Worm (Caenorhabditis elegans) whole organism, early embryonic: Measurements from ENCODE around the gene scl-10.

Experiments
- B0310.2 ChIP-seq: sonication (generic microtip); optimal IDR thresholded peaks from 2 replicates; lab custom pipeline; 2016; ENCODE audit warnings: mild to moderate bottlenecking, missing genetic modification characterization, missing compliant biosample characterization
- F13C5.2 ChIP-seq: sonication (generic microtip); optimal IDR thresholded peaks from 2 replicates; lab custom pipeline; 2017; ENCODE audit warnings: mild to moderate bottlenecking, missing genetic modification characterization, inconsistent platforms, missing compliant biosample characterization
- flt-1 ChIP-seq: fragments of 200-800 bp; sonication (Bioruptor generic); IDR thresholded peaks from 2 replicates; pipeline ENCODE4 v1.3.6; 2022; ENCODE audit warnings: missing genetic modification characterization, missing compliant biosample characterization
- hmbx-1 ChIP-seq: sonication (generic microtip); optimal IDR thresholded peaks from 2 replicates; lab custom pipeline; 2016; ENCODE audit warnings: mild to moderate bottlenecking, missing genetic modification characterization, missing compliant biosample characterization
- hmg-4 ChIP-seq: fragments of 200-800 bp; sonication (Bioruptor generic); optimal IDR thresholded peaks from 2 replicates; lab custom pipeline; 2018; ENCODE audit warnings: mild to moderate bottlenecking, missing genetic modification characterization, missing compliant biosample characterization
- scrt-1 ChIP-seq: fragments of 200-800 bp; sonication (Bioruptor generic); IDR thresholded peaks from 2 replicates; pipeline ENCODE4 v1.3.6; 2022; ENCODE audit warnings: missing genetic modification characterization, missing compliant biosample characterization

DNA sequence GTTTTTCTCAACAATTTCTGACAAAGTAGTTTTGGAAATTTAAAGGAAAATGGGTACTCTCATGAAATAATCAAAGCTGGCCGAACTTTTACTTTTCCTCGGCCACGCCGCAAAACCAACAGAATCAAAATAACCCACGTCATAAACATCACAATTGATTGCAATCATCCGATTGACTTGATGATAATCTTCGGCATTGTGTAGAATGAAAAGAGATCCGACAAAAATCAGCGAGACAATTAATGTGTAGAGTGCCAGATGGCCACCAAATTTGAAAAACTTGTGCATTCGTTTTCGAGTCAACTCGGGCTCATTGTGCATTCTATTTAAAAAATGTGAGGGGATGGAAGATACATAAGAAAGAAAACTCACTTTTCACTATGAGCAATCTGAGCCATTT, 11.4 kb upstream of the scl-10 start:
- TF ChIP-seq hmbx-1 (no peak), hmg-4 (GFP tag; lab: Kevin White, UChicago) (no peak), scrt-1 (no peak), F13C5.2 (tag; lab: Kevin White, UChicago) (no peak), B0310.2 (tag; lab: Kevin White, UChicago) (no peak), flt-1 (GFP tag; lab: Robert Waterston, UW) (no peak)
